Worm (Caenorhabditis elegans) whole organism, L4/young adult: Measurements from ENCODE around the gene T28A11.2.

Experiments
- W03F9.2 ChIP-seq: fragments of 150-350 bp; optimal IDR thresholded peaks from 2 replicates; lab custom pipeline; 2014; ENCODE audit warnings: missing biosample characterization, missing genetic modification characterization
- dao-5 ChIP-seq: sonication (generic microtip); optimal IDR thresholded peaks from 2 replicates; lab custom pipeline; 2016; ENCODE audit warnings: missing genotype, missing genetic modification characterization, moderate library complexity, missing compliant biosample characterization
- him-1 ChIP-seq: sonication (generic microtip); optimal IDR thresholded peaks from 2 replicates; lab custom pipeline; 2016; ENCODE audit warnings: missing genotype, missing genetic modification reagents, missing genetic modification characterization, missing compliant biosample characterization

ce11 chrV:3301898-3302297 is 21.7 kb downstream of the T28A11.2 start, which contains the start of gene srbc-1:
- TF ChIP-seq him-1 (tag; lab: Kevin White, UChicago) (no peak), W03F9.2 (tag; lab: Kevin White, UChicago) (no peak), dao-5 (no peak)
